Worm (Caenorhabditis elegans) whole organism, young adult: Measurements from ENCODE around the gene ben-1.

Experiments used
- B0019.2 ChIP-seq: fragments of 200-800 bp; sonication (Bioruptor generic); conservative IDR thresholded peaks from 2 replicates; pipeline ENCODE4 v1.3.6; 2022; ENCODE audit warnings: missing genetic modification reagents, missing genetic modification characterization, missing compliant biosample characterization
- F23B12.7 ChIP-seq: sonication (generic microtip); optimal IDR thresholded peaks from 2 replicates; lab custom pipeline; 2017; ENCODE audit warnings: missing genetic modification characterization, mild to moderate bottlenecking, missing compliant biosample characterization, antibody characterized with exemption, moderate library complexity; ENCODE audit not compliant: insufficient read depth
- F33H1.4 ChIP-seq: fragments of 200-800 bp; sonication (Bioruptor generic); IDR thresholded peaks from 2 replicates; pipeline ENCODE4 v1.3.6; 2022; ENCODE audit warnings: missing genetic modification reagents, missing genetic modification characterization, missing compliant biosample characterization
- F55B11.4 ChIP-seq: sonication (generic microtip); optimal IDR thresholded peaks from 2 replicates; lab custom pipeline; 2016; ENCODE audit warnings: missing compliant biosample characterization, missing genetic modification characterization, borderline replicate concordance; ENCODE audit not compliant: insufficient read depth
- F57C9.4 ChIP-seq: sonication (generic microtip); optimal IDR thresholded peaks from 2 replicates; lab custom pipeline; 2017; ENCODE audit warnings: mild to moderate bottlenecking, missing genetic modification characterization, missing compliant biosample characterization
- K12H6.12 ChIP-seq: fragments of 200-800 bp; sonication (Bioruptor generic); optimal IDR thresholded peaks from 2 replicates; lab custom pipeline; 2018; ENCODE audit warnings: mild to moderate bottlenecking, missing genetic modification characterization, missing compliant biosample characterization
- T07F8.4 ChIP-seq: sonication (generic microtip); optimal IDR thresholded peaks from 2 replicates; lab custom pipeline; 2016; ENCODE audit warnings: mild to moderate bottlenecking, missing genetic modification characterization, moderate library complexity, missing compliant biosample characterization
- Y56A3A.18 ChIP-seq: fragments of 200-800 bp; sonication (Bioruptor generic); IDR thresholded peaks from 2 replicates; pipeline ENCODE4 v1.3.6; 2022; ENCODE audit warnings: missing genetic modification reagents, missing genetic modification characterization, missing compliant biosample characterization
- ama-1 ChIP-seq, 3 experiments: fragments of 150-350 bp in 1 of 3; sonication (generic microtip) in 2 of 3; optimal IDR thresholded peaks; 2 replicates each; lab custom pipeline; 2014 to 2018; ENCODE audit warnings: missing biosample characterization in 2 of 3, missing genetic modification characterization in 2 of 3, missing genetic modification reagents in 2 of 3
- attf-3 ChIP-seq: fragments of 200-800 bp; sonication (Bioruptor generic); conservative IDR thresholded peaks from 2 replicates; pipeline ENCODE4 v1.3.6; 2022; ENCODE audit warnings: missing genetic modification reagents, missing genetic modification characterization, missing compliant biosample characterization
- attf-5 ChIP-seq: fragments of 200-800 bp; sonication (Bioruptor generic); optimal IDR thresholded peaks from 2 replicates; lab custom pipeline; 2018; ENCODE audit warnings: mild to moderate bottlenecking, missing genetic modification characterization, missing compliant biosample characterization
- bed-1 ChIP-seq: fragments of 200-800 bp; sonication (Bioruptor generic); IDR thresholded peaks from 2 replicates; pipeline ENCODE4 v1.3.6; 2022; ENCODE audit warnings: missing genetic modification reagents, missing genetic modification characterization, missing compliant biosample characterization
- cebp-1 ChIP-seq, 2 experiments: fragments of 200-800 bp in 1 of 2; sonication (Bioruptor generic) in 1 of 2; sonication (generic microtip) in 1 of 2; IDR thresholded peaks in 1 of 2; optimal IDR thresholded peaks in 1 of 2; 2 replicates each; pipeline versions ENCODE4 v1.3.6 to Lab custom; 2017 to 2022; ENCODE audit warnings: missing compliant biosample characterization in 2 of 2, missing genetic modification characterization in 2 of 2, mild to moderate bottlenecking in 1 of 2, missing genetic modification reagents in 1 of 2, moderate library complexity in 1 of 2
- ceh-100 ChIP-seq: fragments of 200-800 bp; sonication (Bioruptor generic); IDR thresholded peaks from 2 replicates; pipeline ENCODE4 v1.3.6; 2022; ENCODE audit warnings: missing genetic modification reagents, missing genetic modification characterization, missing compliant biosample characterization
- ceh-27 ChIP-seq: fragments of 200-800 bp; sonication (Bioruptor generic); optimal IDR thresholded peaks from 2 replicates; lab custom pipeline; 2018; ENCODE audit warnings: mild to moderate bottlenecking, missing genetic modification characterization, moderate library complexity, missing compliant biosample characterization
- dox-1 ChIP-seq: fragments of 200-800 bp; sonication (Bioruptor generic); IDR thresholded peaks from 2 replicates; pipeline ENCODE4 v1.3.6; 2022; ENCODE audit warnings: missing genetic modification reagents, missing genetic modification characterization, missing compliant biosample characterization
- dpl-1 ChIP-seq: fragments of 150-350 bp; optimal IDR thresholded peaks from 2 replicates; lab custom pipeline; 2014; ENCODE audit warnings: missing biosample characterization, missing genetic modification reagents, missing genetic modification characterization
- efl-1 ChIP-seq: fragments of 150-350 bp; optimal IDR thresholded peaks from 2 replicates; lab custom pipeline; 2014; ENCODE audit warnings: missing biosample characterization, missing genetic modification reagents, missing genetic modification characterization
- egl-44 ChIP-seq: fragments of 200-800 bp; sonication (Bioruptor generic); IDR thresholded peaks from 2 replicates; pipeline ENCODE4 v1.3.6; 2022; ENCODE audit warnings: missing genetic modification reagents, missing genetic modification characterization, missing compliant biosample characterization
- ets-4 ChIP-seq: fragments of 200-800 bp; sonication (Bioruptor generic); optimal IDR thresholded peaks from 2 replicates; lab custom pipeline; 2018; ENCODE audit warnings: mild to moderate bottlenecking, missing genetic modification characterization, missing compliant biosample characterization
- lin-26 ChIP-seq: fragments of 200-800 bp; sonication (Bioruptor generic); IDR thresholded peaks from 2 replicates; pipeline ENCODE4 v1.3.6; 2022; ENCODE audit warnings: missing genetic modification reagents, missing genetic modification characterization, missing compliant biosample characterization
- lin-40 ChIP-seq: sonication (generic microtip); optimal IDR thresholded peaks from 2 replicates; lab custom pipeline; 2016; ENCODE audit warnings: missing genetic modification characterization, mild to moderate bottlenecking, missing compliant biosample characterization, missing genotype, missing genetic modification reagents
- lin-54 ChIP-seq: fragments of 200-800 bp; sonication (Bioruptor generic); optimal IDR thresholded peaks from 2 replicates; lab custom pipeline; 2018; ENCODE audit warnings: mild to moderate bottlenecking, missing genetic modification characterization, missing compliant biosample characterization
- lir-1 ChIP-seq: fragments of 200-800 bp; sonication (Bioruptor generic); conservative IDR thresholded peaks from 2 replicates; pipeline ENCODE4 v1.3.6; 2022; ENCODE audit warnings: missing genetic modification reagents, missing genetic modification characterization, missing compliant biosample characterization
- lsl-1 ChIP-seq: fragments of 200-800 bp; sonication (Bioruptor generic); optimal IDR thresholded peaks from 2 replicates; lab custom pipeline; 2018; ENCODE audit warnings: mild to moderate bottlenecking, missing genetic modification characterization, moderate library complexity, missing compliant biosample characterization
- lsy-27 ChIP-seq: sonication (generic microtip); optimal IDR thresholded peaks from 2 replicates; lab custom pipeline; 2017; ENCODE audit warnings: missing genetic modification characterization, mild to moderate bottlenecking, missing compliant biosample characterization, antibody characterized with exemption, missing genotype, borderline replicate concordance; ENCODE audit not compliant: insufficient read depth
- madf-10 ChIP-seq: sonication (generic microtip); optimal IDR thresholded peaks from 2 replicates; lab custom pipeline; 2016; ENCODE audit warnings: mild to moderate bottlenecking, missing genetic modification characterization, missing compliant biosample characterization
- madf-3 ChIP-seq: fragments of 200-800 bp; sonication (Bioruptor generic); IDR thresholded peaks from 2 replicates; pipeline ENCODE4 v1.3.6; 2022; ENCODE audit warnings: missing genetic modification reagents, missing genetic modification characterization, missing compliant biosample characterization
- madf-8 ChIP-seq: fragments of 200-800 bp; sonication (Bioruptor generic); conservative IDR thresholded peaks from 2 replicates; pipeline ENCODE4 v1.3.6; 2022; ENCODE audit warnings: missing genetic modification reagents, missing genetic modification characterization, missing compliant biosample characterization
- mcd-1 ChIP-seq: fragments of 200-800 bp; sonication (Bioruptor generic); IDR thresholded peaks from 2 replicates; pipeline ENCODE4 v1.3.6; 2022; ENCODE audit warnings: missing genetic modification reagents, missing genetic modification characterization, missing compliant biosample characterization
- mel-28 ChIP-seq: sonication (generic microtip); optimal IDR thresholded peaks from 2 replicates; lab custom pipeline; 2016; ENCODE audit warnings: borderline replicate concordance, mild to moderate bottlenecking, missing genetic modification characterization, missing compliant biosample characterization
- nhr-120 ChIP-seq: fragments of 200-800 bp; sonication (Bioruptor generic); IDR thresholded peaks from 2 replicates; pipeline ENCODE4 v1.3.6; 2022; ENCODE audit warnings: missing genetic modification characterization, missing compliant biosample characterization
- nhr-80 ChIP-seq: sonication (generic microtip); optimal IDR thresholded peaks from 2 replicates; lab custom pipeline; 2016; ENCODE audit warnings: missing genetic modification characterization, missing compliant biosample characterization
- pha-4 ChIP-seq: fragments of 150-350 bp; sonication (generic microtip); optimal IDR thresholded peaks from 2 replicates; lab custom pipeline; 2014; ENCODE audit warnings: missing biosample characterization, missing genetic modification reagents, missing genetic modification characterization
- snpc-1.3 ChIP-seq: sonication (generic microtip); optimal IDR thresholded peaks from 2 replicates; lab custom pipeline; 2017; ENCODE audit warnings: missing genetic modification characterization, mild to moderate bottlenecking, missing compliant biosample characterization, antibody characterized with exemption, moderate library complexity, missing genotype, missing genetic modification reagents; ENCODE audit not compliant: insufficient read depth
- tbp1 ChIP-seq: fragments of 200-800 bp; sonication (Bioruptor generic); optimal IDR thresholded peaks from 2 replicates; lab custom pipeline; 2018; ENCODE audit warnings: mild to moderate bottlenecking, missing genetic modification characterization, missing compliant biosample characterization
- zfh-2 ChIP-seq: fragments of 200-800 bp; sonication (Bioruptor generic); conservative IDR thresholded peaks from 2 replicates; pipeline ENCODE4 v1.3.6; 2022; ENCODE audit warnings: missing genetic modification reagents, missing genetic modification characterization, missing compliant biosample characterization
- ztf-26 ChIP-seq: sonication (generic microtip); optimal IDR thresholded peaks from 2 replicates; lab custom pipeline; 2017; ENCODE audit warnings: missing genetic modification characterization, missing compliant biosample characterization
- ztf-28 ChIP-seq: fragments of 200-800 bp; sonication (Bioruptor generic); IDR thresholded peaks from 2 replicates; pipeline ENCODE4 v1.3.6; 2022; ENCODE audit warnings: missing genetic modification reagents, missing genetic modification characterization, missing compliant biosample characterization

The ben-1 gene

DNA sequence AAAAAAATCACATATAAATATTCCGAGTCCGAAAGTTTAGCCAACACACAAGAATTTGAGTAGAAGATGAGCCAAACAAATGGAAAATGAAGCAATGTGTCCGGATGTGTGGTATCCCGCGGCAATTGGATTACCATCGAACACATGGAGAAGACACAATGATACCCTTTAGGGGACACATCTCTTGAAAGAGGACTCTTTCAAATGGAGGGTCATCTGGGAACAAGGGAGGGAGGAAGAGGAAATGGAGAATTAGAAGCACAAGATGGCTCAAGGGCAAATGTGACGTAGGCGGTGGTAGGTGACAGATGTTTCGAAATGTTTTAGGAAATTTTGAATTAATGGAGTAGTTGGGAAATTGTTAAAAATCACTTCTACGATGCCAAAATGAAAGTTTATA lies 1.6 kb upstream of the ben-1 start:
- TF ChIP-seq Y56A3A.18 (no peak), egl-44 (GFP tag; lab: Robert Waterston, UW) (no peak), cebp-1 (GFP tag; IDR thresholded peaks at IDR 0.05; lab: Robert Waterston, UW) (no peak), cebp-1 (tag; optimal IDR thresholded peaks at IDR 0.05; lab: Kevin White, UChicago) (peak; percentile 44)
- TF ChIP-seq, all 124 proteins: peak for 1

ce11 chrIII:3542105-3542504 lies 666 bp upstream of the ben-1 start:
- 0 out of 2 replicates have a peak, but pooled peaks have one; percentile 26 for TF ChIP-seq cebp-1 (GFP tag; IDR thresholded peaks at IDR 0.05; lab: Robert Waterston, UW)
- TF ChIP-seq cebp-1 (tag; optimal IDR thresholded peaks at IDR 0.05; lab: Kevin White, UChicago): peak; percentile 85
- peak; percentile 86 for TF ChIP-seq zfh-2
- no peak for TF ChIP-seq T07F8.4 (tag; lab: Kevin White, UChicago)

- TF ChIP-seq F33H1.4 (GFP tag; lab: Robert Waterston, UW) (no peak), mel-28 (tag; lab: Kevin White, UChicago) (no peak), F23B12.7 (tag; lab: Kevin White, UChicago) (no peak), B0019.2 (GFP tag; lab: Robert Waterston, UW) (no peak), lsy-27 (tag; lab: Kevin White, UChicago) (no peak), lir-1 (GFP tag; lab: Robert Waterston, UW) (no peak), lin-54 (no peak), ceh-100 (GFP tag; lab: Robert Waterston, UW) (no peak), snpc-1.3 (tag; lab: Kevin White, UChicago) (no peak), bed-1 (no peak), ztf-28 (GFP tag; lab: Robert Waterston, UW) (no peak), dpl-1 (GFP tag; lab: Kevin White, UChicago) (no peak), nhr-120 (GFP tag; lab: Robert Waterston, UW) (no peak), madf-8 (GFP tag; lab: Robert Waterston, UW) (no peak), F57C9.4 (tag; lab: Kevin White, UChicago) (no peak), T07F8.4 (tag; lab: Kevin White, UChicago) (no peak), ama-1 (optimal IDR thresholded peaks at IDR 0.05; lab: Kevin White, UChicago) (no peak), ama-1 (GFP tag; optimal IDR thresholded peaks at IDR 0.05; lab: Kevin White, UChicago) (no peak), F55B11.4 (no peak)
These were observed 346 bp downstream of the ben-1 start for ce11 chrIII:3541093-3541492.

ce11 chrIII:3540424-3540823 lies 1.0 kb downstream of the ben-1 start:
- TF ChIP-seq pha-4: no peak
- TF ChIP-seq nhr-80 (tag; lab: Kevin White, UChicago): no peak
- no peak for TF ChIP-seq madf-3 (GFP tag; lab: Robert Waterston, UW)
- no peak for TF ChIP-seq lin-26 (GFP tag; lab: Robert Waterston, UW)
- peak; percentile 52 for TF ChIP-seq lsl-1 (GFP tag; lab: Kevin White, UChicago)
- TF ChIP-seq madf-10 (tag; lab: Kevin White, UChicago): peak; percentile 17
- peak; percentile 45; the same call in 1 of the 2 replicates for TF ChIP-seq F33H1.4 (GFP tag; lab: Robert Waterston, UW)
- TF ChIP-seq ztf-26: peak; percentile 15
- TF ChIP-seq lin-54: peak; percentile 31
- no peak for TF ChIP-seq ets-4
- TF ChIP-seq efl-1 (GFP tag; lab: Kevin White, UChicago): peak; percentile 5
- peak; percentile 97 for TF ChIP-seq ceh-100 (GFP tag; lab: Robert Waterston, UW)
- peak; percentile 75 for TF ChIP-seq attf-5 (GFP tag; lab: Kevin White, UChicago)
- TF ChIP-seq tbp1 (GFP tag; lab: Kevin White, UChicago): peak; percentile 31
- TF ChIP-seq cebp-1 (GFP tag; IDR thresholded peaks at IDR 0.05; lab: Robert Waterston, UW): no peak
- peak; percentile 41 for TF ChIP-seq cebp-1 (tag; optimal IDR thresholded peaks at IDR 0.05; lab: Kevin White, UChicago)
- TF ChIP-seq K12H6.12 (tag; lab: Kevin White, UChicago): peak; percentile 30
- TF ChIP-seq dox-1 (GFP tag; lab: Robert Waterston, UW): 0 out of 2 replicates have a peak, but pooled peaks have one; percentile 28
- 0 out of 2 replicates have a peak, but pooled peaks have one; percentile 32 for TF ChIP-seq B0019.2 (GFP tag; lab: Robert Waterston, UW)
- peak; percentile 2 for TF ChIP-seq F23B12.7 (tag; lab: Kevin White, UChicago)
- peak; percentile 24 for TF ChIP-seq ceh-27 (GFP tag; lab: Kevin White, UChicago)
- peak; percentile 19 for TF ChIP-seq lin-40 (tag; lab: Kevin White, UChicago)
- TF ChIP-seq attf-3: no peak
- peak; percentile 86 for TF ChIP-seq mcd-1 (GFP tag; lab: Robert Waterston, UW)
